Worm (Caenorhabditis elegans): ENCODE results near the gene dgat-2.

dgat-2 gene

DNA sequence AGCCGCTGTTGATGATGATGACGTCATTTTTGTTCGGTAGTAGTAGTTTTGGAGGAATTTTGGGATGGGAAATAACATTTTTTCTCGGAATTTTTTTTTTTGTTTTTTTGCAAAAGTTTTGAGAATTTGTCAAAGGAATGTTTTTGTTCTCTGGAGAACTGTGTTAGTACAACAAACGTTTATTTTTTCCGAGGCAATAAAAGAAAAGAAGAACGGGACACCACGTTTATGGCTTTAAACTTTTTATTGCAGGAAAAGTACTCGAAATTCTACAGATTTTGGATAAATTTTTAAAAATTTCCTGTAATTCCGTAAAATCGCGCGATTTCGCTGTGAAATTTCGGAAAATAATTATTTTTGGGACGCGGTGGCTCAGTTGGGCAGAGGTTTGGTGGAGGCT, 30.8 kb downstream of the dgat-2 start, which contains the start of gene F59A1.13:
F59A1.13 (minus strand) TSS at position 101 of the 400 bp plus-strand sequence.
- no peak for TF ChIP-seq ceh-82 (tag; optimal IDR thresholded peaks at IDR 0.05)
- TF ChIP-seq aly-2 (tag; optimal IDR thresholded peaks at IDR 0.05) = no peak
- no peak for TF ChIP-seq skn-1 (tag; optimal IDR thresholded peaks at IDR 0.05)
- no peak for TF ChIP-seq daf-12 (tag; optimal IDR thresholded peaks at IDR 0.05)
- TF ChIP-seq nhr-43 (tag; optimal IDR thresholded peaks at IDR 0.05; ENCODE audit: poor library complexity, severe bottlenecking) = no peak
- TF ChIP-seq lin-15B (tag; optimal IDR thresholded peaks at IDR 0.05) = no peak
- TF ChIP-seq lsy-12 (tag; optimal IDR thresholded peaks at IDR 0.05) = no peak
- no peak for TF ChIP-seq elt-3 (tag; optimal IDR thresholded peaks at IDR 0.05)
- TF ChIP-seq nhr-25 (tag; optimal IDR thresholded peaks at IDR 0.05) = no peak
- no peak for TF ChIP-seq nhr-76 (tag; optimal IDR thresholded peaks at IDR 0.05)
- TF ChIP-seq ceh-9 (tag; optimal IDR thresholded peaks at IDR 0.05) = no peak
- no peak for TF ChIP-seq fkh-2 (tag; optimal IDR thresholded peaks at IDR 0.05)
- no peak for TF ChIP-seq fkh-10 (GFP tag; optimal IDR thresholded peaks at IDR 0.05)
- no peak for TF ChIP-seq pqm-1 (tag; optimal IDR thresholded peaks at IDR 0.05)
- no peak for TF ChIP-seq sea-2 (GFP tag; optimal IDR thresholded peaks at IDR 0.05)
- no peak for TF ChIP-seq R02D3.7 (tag; optimal IDR thresholded peaks at IDR 0.05)

DNA sequence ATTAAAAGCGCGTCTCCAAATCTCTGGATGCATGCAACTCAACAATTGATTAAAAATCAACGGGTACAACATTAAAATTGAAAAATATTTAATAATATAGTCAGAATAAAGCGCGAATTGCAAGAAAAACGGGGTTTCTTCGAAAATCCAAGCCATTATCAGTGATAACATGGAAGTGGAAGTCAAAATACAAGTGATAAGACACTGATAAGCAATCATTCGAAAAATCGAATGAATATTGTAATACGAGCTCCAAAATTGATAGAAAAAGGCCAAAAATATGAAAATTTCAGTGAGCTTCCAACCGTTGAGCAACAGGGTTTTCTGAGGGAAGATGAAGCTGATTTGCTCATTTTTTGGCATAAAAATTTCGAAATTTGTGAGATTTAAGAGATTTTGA, 34.2 kb downstream of the dgat-2 start:
- TF ChIP-seq eor-1 (tag; optimal IDR thresholded peaks at IDR 0.05) (no peak), elt-2 (tag; optimal IDR thresholded peaks at IDR 0.05) (peak; percentile 47), unc-39 (tag; optimal IDR thresholded peaks at IDR 0.05) (no peak), fos-1 (tag; optimal IDR thresholded peaks at IDR 0.05) (no peak), tbx-2 (tag; optimal IDR thresholded peaks at IDR 0.05) (no peak), ZK546.5 (tag; optimal IDR thresholded peaks at IDR 0.05) (no peak)

DNA sequence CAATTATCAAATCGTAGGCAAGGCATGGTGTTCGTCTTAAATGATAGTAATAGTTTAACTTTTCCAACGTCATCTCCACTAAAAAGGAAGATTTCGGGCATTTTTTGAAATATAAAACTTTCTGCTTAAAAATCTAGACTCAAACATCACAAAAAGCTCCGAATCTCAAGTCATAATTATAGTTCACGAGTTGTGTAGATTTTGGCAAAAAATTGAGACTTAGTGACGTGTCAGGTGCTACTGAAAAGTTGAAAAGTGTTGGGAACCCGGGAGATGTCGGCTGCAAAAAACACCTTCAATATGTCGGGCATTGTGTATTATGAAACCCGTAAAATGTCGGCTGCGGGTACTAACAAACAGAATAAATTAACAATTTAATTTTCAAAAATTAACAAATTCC, 35.7 kb downstream of the dgat-2 start, which contains the start of gene Y26G10.1:
Y26G10.1 (minus strand) TSS at position 101 of the 400 bp plus-strand sequence.
- no peak for TF ChIP-seq mml-1 (tag; optimal IDR thresholded peaks at IDR 0.05)
- TF ChIP-seq hmg-11 (tag; optimal IDR thresholded peaks at IDR 0.05) = no peak
- TF ChIP-seq tbx-2 (tag; optimal IDR thresholded peaks at IDR 0.05) = no peak
- no peak for TF ChIP-seq eor-1 (tag; optimal IDR thresholded peaks at IDR 0.05)
- no peak for TF ChIP-seq ceh-28 (tag; optimal IDR thresholded peaks at IDR 0.05)
- TF ChIP-seq egl-27 (tag; optimal IDR thresholded peaks at IDR 0.05) = no peak
- no peak for TF ChIP-seq nhr-77 (tag; optimal IDR thresholded peaks at IDR 0.05)
- TF ChIP-seq nhr-23 (tag; optimal IDR thresholded peaks at IDR 0.05) = no peak
- no peak for TF ChIP-seq lin-39 (tag; optimal IDR thresholded peaks at IDR 0.05)
- TF ChIP-seq unc-62 (GFP tag; optimal IDR thresholded peaks at IDR 0.05) = no peak
- no peak for TF ChIP-seq egl-5 (tag; optimal IDR thresholded peaks at IDR 0.05)
- TF ChIP-seq pqm-1 (tag; optimal IDR thresholded peaks at IDR 0.05) = no peak
- no peak for TF ChIP-seq nhr-76 (tag; optimal IDR thresholded peaks at IDR 0.05)
- no peak for TF ChIP-seq fos-1 (tag; optimal IDR thresholded peaks at IDR 0.05)

DNA sequence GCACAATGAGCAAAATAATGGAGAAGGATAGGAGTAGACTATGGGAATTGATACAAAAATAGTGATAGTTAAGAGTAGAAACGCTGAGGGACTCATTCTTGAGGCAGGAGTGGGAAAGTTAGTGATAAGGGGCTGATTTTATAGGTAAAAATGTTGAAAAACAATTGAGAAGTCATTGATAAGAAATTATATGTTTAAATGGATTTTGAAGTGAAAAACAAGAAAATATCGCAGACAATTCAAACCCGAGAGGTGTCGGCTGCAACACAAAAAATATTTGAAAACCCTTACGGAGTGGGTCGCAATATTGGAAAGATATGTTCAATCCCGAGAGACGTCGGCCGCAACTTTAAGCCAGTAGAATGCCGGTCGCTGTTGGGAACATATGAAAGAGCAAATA, 36.6 kb downstream of the dgat-2 start, which contains the start of gene spp-29:
spp-29 (minus strand) TSS at position 101 of the 400 bp plus-strand sequence.
- TF ChIP-seq mdl-1 (tag; optimal IDR thresholded peaks at IDR 0.05) (no peak), ceh-28 (tag; optimal IDR thresholded peaks at IDR 0.05) (no peak), lsy-12 (tag; optimal IDR thresholded peaks at IDR 0.05) (no peak), nhr-77 (tag; optimal IDR thresholded peaks at IDR 0.05) (no peak), aly-2 (tag; optimal IDR thresholded peaks at IDR 0.05) (no peak), ceh-9 (tag; optimal IDR thresholded peaks at IDR 0.05) (no peak), nhr-23 (tag; optimal IDR thresholded peaks at IDR 0.05) (no peak), eor-1 (tag; optimal IDR thresholded peaks at IDR 0.05) (no peak), lin-15B (tag; optimal IDR thresholded peaks at IDR 0.05) (no peak), nhr-237 (tag; optimal IDR thresholded peaks at IDR 0.05) (no peak), fkh-2 (tag; optimal IDR thresholded peaks at IDR 0.05) (no peak), R02D3.7 (tag; optimal IDR thresholded peaks at IDR 0.05) (no peak), unc-39 (tag; optimal IDR thresholded peaks at IDR 0.05) (no peak), ceh-82 (tag; optimal IDR thresholded peaks at IDR 0.05) (no peak)

DNA sequence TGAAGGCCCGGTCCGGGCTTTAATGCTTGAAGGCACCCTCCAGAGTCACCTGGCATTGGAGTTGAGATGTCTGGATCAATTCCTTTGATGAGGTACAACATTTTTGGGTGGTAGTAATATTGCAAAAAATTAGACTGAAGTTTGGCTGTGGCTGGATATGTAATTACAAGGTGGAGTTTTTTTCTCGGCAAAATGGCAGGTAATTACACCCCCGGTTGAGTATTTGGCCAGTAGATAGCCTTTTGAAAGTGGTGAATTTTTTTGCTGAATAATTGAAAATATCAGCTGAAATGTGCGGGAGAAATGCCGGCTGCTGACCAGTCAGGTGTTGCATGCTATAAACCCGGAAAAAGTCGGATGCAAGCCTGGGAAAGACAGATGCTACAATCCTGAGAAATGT, 39.0 kb downstream of the dgat-2 start, which contains the start of gene Y26G10.4:
Y26G10.4 (minus strand) TSS at position 101 of the 400 bp plus-strand sequence.
- TF ChIP-seq fkh-10 (GFP tag; optimal IDR thresholded peaks at IDR 0.05) (no peak), mdl-1 (tag; optimal IDR thresholded peaks at IDR 0.05) (no peak), elt-2 (tag; optimal IDR thresholded peaks at IDR 0.05) (no peak), nhr-67 (tag; optimal IDR thresholded peaks at IDR 0.05) (no peak), mml-1 (tag; optimal IDR thresholded peaks at IDR 0.05) (no peak), ztf-11 (tag; optimal IDR thresholded peaks at IDR 0.05) (no peak), ceh-16 (tag; optimal IDR thresholded peaks at IDR 0.05) (no peak), pqm-1 (tag; optimal IDR thresholded peaks at IDR 0.05) (no peak), unc-62 (GFP tag; optimal IDR thresholded peaks at IDR 0.05) (no peak), ceh-82 (tag; optimal IDR thresholded peaks at IDR 0.05) (no peak)
